Worm (Caenorhabditis elegans) whole organism, L3 larva: Measurements from ENCODE around the gene ifd-2.

Experiments used
- nhr-12 ChIP-seq: fragments of 150-350 bp; optimal IDR thresholded peaks from 2 replicates; lab custom pipeline; 2014; ENCODE audit warnings: missing biosample characterization, missing genetic modification characterization
- nhr-77 ChIP-seq: fragments of 150-350 bp; optimal IDR thresholded peaks from 2 replicates; lab custom pipeline; 2014; ENCODE audit warnings: missing biosample characterization, missing genetic modification characterization
- unc-39 ChIP-seq: sonication (generic microtip); optimal IDR thresholded peaks from 4 replicates; lab custom pipeline; 2017; ENCODE audit warnings: missing biosample characterization, missing genetic modification characterization

- TF ChIP-seq nhr-77 (tag; lab: Kevin White, UChicago) (no peak), unc-39 (tag; lab: Kevin White, UChicago) (no peak), nhr-12 (tag; lab: Kevin White, UChicago) (no peak)
Measured at ce11 chrX:810694-811093, 5.0 kb downstream of the ifd-2 start, which contains the start of gene F25E2.2.
